Fruit fly (Drosophila melanogaster): ENCODE measurements around the gene LpR2.

DNA sequence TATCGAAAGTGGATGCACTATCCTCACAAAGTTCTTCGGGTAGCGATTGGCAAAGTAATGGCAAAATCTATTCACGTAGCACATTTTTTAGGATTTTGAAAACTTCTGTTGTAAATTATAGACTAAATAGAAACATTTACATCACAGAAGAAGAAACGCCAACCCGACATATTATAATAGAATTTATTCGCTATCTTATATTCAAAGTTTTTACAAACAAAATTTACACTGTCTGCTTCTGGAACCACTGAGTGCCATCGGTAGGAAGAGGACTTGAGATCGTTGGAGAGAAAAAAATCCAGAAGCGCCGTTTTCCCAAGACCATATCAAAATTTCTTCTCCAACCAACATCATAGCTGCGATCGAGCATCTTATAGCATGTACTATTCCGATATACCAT, 36.8 kb upstream of the LpR2 start, which contains the start of gene CG17195:
- TF ChIP-seq insv (optimal IDR thresholded peaks at IDR 0.05) (no peak), psq (optimal IDR thresholded peaks at IDR 0.05) (no peak)
